Fruit fly (Drosophila melanogaster) whole organism, embryonic: ENCODE measurements around the gene AANATL3.
A peak's percentile ranks its signal among the peaks of the same experiment; 100 is the strongest.

ENCODE experiments used
- BEAF-32 ChIP-seq: fragments of 200-800 bp; sonication (Bioruptor generic); optimal IDR thresholded peaks from 3 replicates; lab custom pipeline; 2017; ENCODE audit warnings: missing biosample characterization, missing genetic modification characterization, mild to moderate bottlenecking, moderate library complexity, missing genetic modification reagents
- Blimp-1 ChIP-seq: fragments of 200-800 bp; sonication (Bioruptor generic); optimal IDR thresholded peaks from 3 replicates; lab custom pipeline; 2018; ENCODE audit warnings: missing biosample characterization, missing genetic modification characterization, mild to moderate bottlenecking, moderate library complexity, missing genetic modification reagents
- BtbVII ChIP-seq: fragments of 200-800 bp; sonication (Bioruptor generic); optimal IDR thresholded peaks from 3 replicates; lab custom pipeline; 2017; ENCODE audit warnings: missing biosample characterization, mild to moderate bottlenecking, missing genetic modification characterization
- CG10431 ChIP-seq: fragments of 200-800 bp; sonication (Bioruptor generic); optimal IDR thresholded peaks from 3 replicates; lab custom pipeline; 2018; ENCODE audit warnings: missing biosample characterization, mild to moderate bottlenecking, missing genetic modification characterization
- CG10543 ChIP-seq: fragments of 200-800 bp; sonication (Bioruptor generic); optimal IDR thresholded peaks from 3 replicates; lab custom pipeline; 2017; ENCODE audit warnings: missing biosample characterization, mild to moderate bottlenecking, missing genetic modification characterization, moderate library complexity
- CG11247 ChIP-seq: fragments of 200-800 bp; sonication (Bioruptor generic); IDR thresholded peaks from 2 replicates; pipeline ENCODE4 v1.3.6; 2022; ENCODE audit warnings: missing biosample characterization, missing genetic modification characterization
- CG12155 ChIP-seq: fragments of 200-800 bp; sonication (Bioruptor generic); optimal IDR thresholded peaks from 3 replicates; lab custom pipeline; 2016; ENCODE audit warnings: missing biosample characterization, missing genetic modification characterization
- CG12659 ChIP-seq: fragments of 200-800 bp; sonication (Bioruptor generic); optimal IDR thresholded peaks from 3 replicates; lab custom pipeline; 2017; ENCODE audit warnings: mild to moderate bottlenecking, missing biosample characterization, missing genetic modification reagents, missing genetic modification characterization
- CG14860 ChIP-seq: fragments of 200-800 bp; sonication (Bioruptor generic); IDR thresholded peaks from 3 replicates; pipeline ENCODE4 v1.3.6; 2022; ENCODE audit warnings: missing biosample characterization, missing genetic modification characterization; ENCODE audit not compliant: partially characterized antibody
- CG17829 ChIP-seq: fragments of 200-800 bp; optimal IDR thresholded peaks from 2 replicates; lab custom pipeline; 2019; ENCODE audit warnings: missing biosample characterization, mild to moderate bottlenecking, missing genetic modification characterization, moderate library complexity
- CG18262 ChIP-seq: fragments of 200-800 bp; optimal IDR thresholded peaks from 3 replicates; lab custom pipeline; 2019; ENCODE audit warnings: missing biosample characterization, mild to moderate bottlenecking, missing genetic modification characterization, moderate library complexity
- CG2129 ChIP-seq: fragments of 200-800 bp; sonication (Bioruptor generic); IDR thresholded peaks from 2 replicates; pipeline ENCODE4 v1.3.6; 2022; ENCODE audit warnings: missing biosample characterization, missing genetic modification characterization; ENCODE audit not compliant: partially characterized antibody
- CG3281 ChIP-seq: fragments of 200-800 bp; sonication (Bioruptor generic); optimal IDR thresholded peaks from 3 replicates; lab custom pipeline; 2017; ENCODE audit warnings: missing biosample characterization, mild to moderate bottlenecking, missing genetic modification characterization
- CG33557 ChIP-seq: fragments of 200-800 bp; sonication (Bioruptor generic); optimal IDR thresholded peaks from 2 replicates; lab custom pipeline; 2019; ENCODE audit warnings: missing biosample characterization, mild to moderate bottlenecking, missing genetic modification characterization, moderate library complexity
- CG6272 ChIP-seq: fragments of 200-800 bp; sonication (Bioruptor generic); IDR thresholded peaks from 2 replicates; pipeline ENCODE4 v1.3.6; 2022; ENCODE audit warnings: missing biosample characterization, missing genetic modification characterization
- D ChIP-seq, 2 experiments: fragments of 200-800 bp in 1 of 2; fragments of >200 bp in 1 of 2; sonication (Bioruptor generic) in 1 of 2; optimal IDR thresholded peaks; 2 replicates in 1 of 2; 3 replicates in 1 of 2; lab custom pipeline; 2017; ENCODE audit warnings: mild to moderate bottlenecking in 1 of 2, missing biosample characterization in 1 of 2, missing genetic modification characterization in 1 of 2, missing genetic modification reagents in 1 of 2
- Dp ChIP-seq: fragments of 200-800 bp; sonication (Bioruptor generic); optimal IDR thresholded peaks from 2 replicates; lab custom pipeline; 2018; ENCODE audit warnings: missing biosample characterization, mild to moderate bottlenecking, missing genetic modification characterization, moderate library complexity
- Gsc ChIP-seq: fragments of 200-800 bp; sonication (Bioruptor generic); IDR thresholded peaks from 2 replicates; pipeline ENCODE4 v1.3.6; 2022; ENCODE audit warnings: missing biosample characterization, missing genetic modification characterization
- H15 ChIP-seq: fragments of 200-800 bp; sonication (Bioruptor generic); IDR thresholded peaks from 3 replicates; pipeline ENCODE4 v1.3.6; 2022; ENCODE audit warnings: missing biosample characterization, missing genetic modification characterization
- HHEX ChIP-seq: fragments of 200-800 bp; sonication (Bioruptor generic); optimal IDR thresholded peaks from 3 replicates; lab custom pipeline; 2017; ENCODE audit warnings: missing biosample characterization, mild to moderate bottlenecking, missing genetic modification characterization, missing genetic modification reagents
- HLHmδ ChIP-seq: fragments of 200-800 bp; sonication (Bioruptor generic); optimal IDR thresholded peaks from 2 replicates; lab custom pipeline; 2018; ENCODE audit warnings: missing biosample characterization, mild to moderate bottlenecking, missing genetic modification characterization, moderate library complexity
- HmgD ChIP-seq: fragments of 200-800 bp; sonication (Bioruptor generic); optimal IDR thresholded peaks from 3 replicates; lab custom pipeline; 2016; ENCODE audit warnings: missing biosample characterization, missing genetic modification characterization
- Med ChIP-seq: fragments of 200-800 bp; sonication (Bioruptor generic); peaks from one replicate; lab custom pipeline; 2016; ENCODE audit warnings: missing biosample characterization, missing genetic modification characterization, mild to moderate bottlenecking, inconsistent platforms, moderate library complexity
- Nf-YB ChIP-seq: fragments of 200-800 bp; sonication (Bioruptor generic); optimal IDR thresholded peaks from 3 replicates; lab custom pipeline; 2019; ENCODE audit warnings: missing biosample characterization, mild to moderate bottlenecking, missing genetic modification characterization, moderate library complexity
- Nf-YC ChIP-seq: fragments of 200-800 bp; optimal IDR thresholded peaks from 3 replicates; lab custom pipeline; 2019; ENCODE audit warnings: missing biosample characterization, mild to moderate bottlenecking, missing genetic modification characterization, moderate library complexity
- Oli ChIP-seq: fragments of 200-800 bp; sonication (Bioruptor generic); optimal IDR thresholded peaks from 2 replicates; lab custom pipeline; 2018; ENCODE audit warnings: missing biosample characterization, mild to moderate bottlenecking, missing genetic modification characterization, moderate library complexity
- Rx ChIP-seq: fragments of 200-800 bp; sonication (Bioruptor generic); IDR thresholded peaks from 2 replicates; pipeline ENCODE4 v1.3.6; 2022; ENCODE audit warnings: missing biosample characterization, missing genetic modification characterization
- Usf ChIP-seq: fragments of 200-800 bp; sonication (Bioruptor generic); optimal IDR thresholded peaks from 2 replicates; lab custom pipeline; 2017; ENCODE audit warnings: missing genotype, missing biosample characterization, missing genetic modification characterization
- YL-1 ChIP-seq: fragments of 200-800 bp; sonication (Bioruptor generic); optimal IDR thresholded peaks from 3 replicates; lab custom pipeline; 2017; ENCODE audit warnings: missing biosample characterization, mild to moderate bottlenecking, missing genetic modification characterization
- az2 ChIP-seq: fragments of 200-800 bp; sonication (Bioruptor generic); optimal IDR thresholded peaks from 3 replicates; lab custom pipeline; 2016; ENCODE audit warnings: missing biosample characterization, missing genetic modification characterization
- bbx ChIP-seq: fragments of 200-800 bp; sonication (Bioruptor generic); IDR thresholded peaks from 2 replicates; pipeline ENCODE4 v1.3.6; 2022; ENCODE audit warnings: missing biosample characterization, missing genetic modification characterization; ENCODE audit not compliant: partially characterized antibody
- btn ChIP-seq: fragments of 200-800 bp; sonication (Bioruptor generic); optimal IDR thresholded peaks from 2 replicates; lab custom pipeline; 2016; ENCODE audit warnings: missing biosample characterization, missing genetic modification characterization
- cas ChIP-seq: fragments of 200-800 bp; sonication (Bioruptor generic); IDR thresholded peaks from 2 replicates; pipeline ENCODE4 v1.3.6; 2022; ENCODE audit warnings: missing biosample characterization, missing genetic modification characterization
- ewg ChIP-seq: fragments of 200-800 bp; sonication (Bioruptor generic); optimal IDR thresholded peaks from 3 replicates; lab custom pipeline; 2017; ENCODE audit warnings: mild to moderate bottlenecking, missing biosample characterization, missing genetic modification reagents, missing genetic modification characterization
- hkb ChIP-seq, 2 experiments: fragments of 200-800 bp in 1 of 2; fragments of >200 bp in 1 of 2; sonication (Bioruptor generic) in 1 of 2; IDR thresholded peaks in 1 of 2; optimal IDR thresholded peaks in 1 of 2; 2 replicates each; pipeline versions ENCODE4 v1.3.6 to Lab custom; 2017 to 2022; ENCODE audit warnings: missing biosample characterization in 1 of 2, missing genetic modification characterization in 1 of 2
- kah ChIP-seq: fragments of 200-800 bp; sonication (Bioruptor generic); optimal IDR thresholded peaks from 2 replicates; lab custom pipeline; 2018; ENCODE audit warnings: missing biosample characterization, mild to moderate bottlenecking, missing genetic modification characterization
- lab ChIP-seq: fragments of 200-800 bp; sonication (Bioruptor generic); optimal IDR thresholded peaks from 3 replicates; lab custom pipeline; 2017; ENCODE audit warnings: missing biosample characterization, missing genetic modification characterization, mild to moderate bottlenecking, moderate library complexity, missing genetic modification reagents
- nerfin-2 ChIP-seq: fragments of 200-800 bp; sonication (Bioruptor generic); IDR thresholded peaks from 2 replicates; pipeline ENCODE4 v1.3.6; 2022; ENCODE audit warnings: missing biosample characterization, missing genetic modification characterization; ENCODE audit not compliant: partially characterized antibody
- phol ChIP-seq: fragments of 200-800 bp; sonication (Bioruptor generic); optimal IDR thresholded peaks from 3 replicates; lab custom pipeline; 2018; ENCODE audit warnings: missing biosample characterization, mild to moderate bottlenecking, missing genetic modification characterization, moderate library complexity
- pros ChIP-seq: fragments of 200-800 bp; sonication (Bioruptor generic); optimal IDR thresholded peaks from 3 replicates; lab custom pipeline; 2019; ENCODE audit warnings: missing biosample characterization, mild to moderate bottlenecking, missing genetic modification characterization, moderate library complexity
- rib ChIP-seq: fragments of 200-800 bp; sonication (Bioruptor generic); IDR thresholded peaks from 2 replicates; pipeline ENCODE4 v1.3.6; 2022; ENCODE audit warnings: missing biosample characterization, missing genetic modification characterization
- row ChIP-seq: fragments of 200-800 bp; sonication (Bioruptor generic); IDR thresholded peaks from 3 replicates; pipeline ENCODE4 v1.3.6; 2022; ENCODE audit warnings: missing biosample characterization, missing genetic modification characterization
- slp2 ChIP-seq: fragments of 200-800 bp; sonication (Bioruptor generic); optimal IDR thresholded peaks from 2 replicates; lab custom pipeline; 2016; ENCODE audit warnings: missing biosample characterization, missing genetic modification characterization
- tll ChIP-seq, 2 experiments: fragments of 200-800 bp in 1 of 2; fragments of >200 bp in 1 of 2; sonication (Bioruptor generic) in 1 of 2; optimal IDR thresholded peaks; 2 replicates each; lab custom pipeline; 2017 to 2019; ENCODE audit warnings: missing biosample characterization in 2 of 2, missing genetic modification characterization in 2 of 2, mild to moderate bottlenecking in 1 of 2, moderate library complexity in 1 of 2
- tup ChIP-seq: fragments of 200-800 bp; sonication (Bioruptor generic); optimal IDR thresholded peaks from 2 replicates; lab custom pipeline; 2016; ENCODE audit warnings: missing biosample characterization, mild to moderate bottlenecking, missing genetic modification characterization, moderate library complexity
- vfl ChIP-seq: fragments of 200-800 bp; sonication (Bioruptor generic); optimal IDR thresholded peaks from 2 replicates; lab custom pipeline; 2016; ENCODE audit warnings: missing biosample characterization, missing genetic modification characterization
- wek ChIP-seq: fragments of 200-800 bp; sonication (Bioruptor generic); optimal IDR thresholded peaks from 3 replicates; lab custom pipeline; 2018; ENCODE audit warnings: missing biosample characterization, mild to moderate bottlenecking, missing genetic modification characterization, moderate library complexity
- yki ChIP-seq: fragments of >200 bp; optimal IDR thresholded peaks from 3 replicates; lab custom pipeline; 2018
- zen ChIP-seq: fragments of 200-800 bp; sonication (Bioruptor generic); optimal IDR thresholded peaks from 3 replicates; lab custom pipeline; 2018; ENCODE audit warnings: missing biosample characterization, mild to moderate bottlenecking, missing genetic modification characterization, moderate library complexity

AANATL3 gene

dm6 chr2L:20066233-20066650, 40.6 kb upstream of the AANATL3 start, which contains the start of gene bwa (continued):
- TF ChIP-seq Med (GFP tag; lab: Kevin White, UChicago) (peak; percentile 73), CG14860 (GFP tag; lab: Robert Waterston, UW) (no peak), Usf (GFP tag; lab: Kevin White, UChicago) (no peak), hkb (optimal IDR thresholded peaks at IDR 0.05; lab: Kevin White, UChicago) (no peak), hkb (GFP tag; IDR thresholded peaks at IDR 0.05; lab: Robert Waterston, UW) (peak; percentile 29; the same call in 1 of the 2 replicates), CG12659 (peak; percentile 67), ewg (GFP tag; lab: Kevin White, UChicago) (no peak), yki (lab: Kevin White, UChicago) (no peak), tup (GFP tag; lab: Kevin White, UChicago) (no peak), Dp (GFP tag; lab: Kevin White, UChicago) (peak; percentile 83), CG12155 (no peak), Oli (tag; lab: Kevin White, UChicago) (no peak), az2 (GFP tag; lab: Kevin White, UChicago) (no peak), Gsc (GFP tag; lab: Robert Waterston, UW) (no peak), CG6272 (GFP tag; lab: Robert Waterston, UW) (no peak), Blimp-1 (GFP tag; lab: Kevin White, UChicago) (no peak), phol (tag; lab: Kevin White, UChicago) (peak; percentile 59), vfl (no peak), slp2 (GFP tag; lab: Kevin White, UChicago) (no peak), pros (GFP tag; lab: Kevin White, UChicago) (no peak), wek (GFP tag; lab: Kevin White, UChicago) (no peak), lab (GFP tag; lab: Kevin White, UChicago) (no peak), CG10543 (GFP tag; lab: Kevin White, UChicago) (no peak), btn (GFP tag; lab: Kevin White, UChicago) (no peak), Nf-YB (GFP tag; lab: Kevin White, UChicago) (no peak), CG10431 (no peak), row (GFP tag; lab: Robert Waterston, UW) (no peak; the same call in 2 of the 3 replicates), BEAF-32 (GFP tag; lab: Kevin White, UChicago) (peak; percentile 44), CG18262 (tag; lab: Kevin White, UChicago) (no peak), CG11247 (GFP tag; lab: Robert Waterston, UW) (no peak), HLHmδ (no peak), CG2129 (GFP tag; lab: Robert Waterston, UW) (no peak), H15 (GFP tag; lab: Robert Waterston, UW) (no peak), CG17829 (no peak), D (optimal IDR thresholded peaks at IDR 0.05; lab: Kevin White, UChicago) (no peak), D (GFP tag; optimal IDR thresholded peaks at IDR 0.05; lab: Kevin White, UChicago) (no peak), HHEX (peak; percentile 28), bbx (GFP tag; lab: Robert Waterston, UW) (no peak), HmgD (GFP tag; lab: Kevin White, UChicago) (peak; percentile 46), nerfin-2 (GFP tag; lab: Robert Waterston, UW) (no peak; the same call in 1 of the 2 replicates), rib (GFP tag; lab: Robert Waterston, UW) (0 out of 2 replicates have a peak, but pooled peaks have one; percentile 42), Nf-YC (tag; lab: Kevin White, UChicago) (no peak), BtbVII (GFP tag; lab: Kevin White, UChicago) (no peak), Rx (no peak), CG33557 (GFP tag; lab: Kevin White, UChicago) (no peak), tll (GFP tag; optimal IDR thresholded peaks at IDR 0.05; lab: Kevin White, UChicago) (no peak), cas (GFP tag; lab: Robert Waterston, UW) (no peak), zen (tag; lab: Kevin White, UChicago) (peak; percentile 35), CG3281 (peak; percentile 10), YL-1 (peak; percentile 28), kah (GFP tag; lab: Kevin White, UChicago) (no peak)
